Worm (Caenorhabditis elegans): Measurements from ENCODE around the gene Y59H11AR.4.
A peak's percentile ranks its signal among the peaks of the same experiment; 100 is the strongest.

The Y59H11AR.4 gene

DNA sequence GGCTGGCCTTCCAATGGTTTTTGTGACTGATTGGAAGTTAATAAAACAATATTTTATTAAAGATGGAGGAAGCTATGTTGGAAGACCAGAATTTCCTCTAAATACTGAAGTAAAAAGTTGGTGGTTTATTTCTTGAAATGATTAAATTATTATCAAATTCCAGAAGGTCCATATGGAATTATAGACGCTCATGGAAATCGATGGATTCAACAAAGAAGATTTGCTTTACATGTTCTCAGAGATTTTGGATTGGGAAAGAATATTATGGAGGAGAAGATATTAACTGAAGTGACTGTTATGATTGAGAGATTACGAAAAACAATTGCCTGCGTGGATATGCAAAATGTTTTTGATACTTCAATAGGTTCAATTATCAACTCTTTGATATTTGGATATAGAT, 14.8 kb upstream of the Y59H11AR.4 start:
- no peak for TF ChIP-seq gei-8 (GFP tag; optimal IDR thresholded peaks at IDR 0.05)
- peak in 1 of 2 experiments; percentile 91 for TF ChIP-seq unc-62 (GFP tag; optimal IDR thresholded peaks at IDR 0.05 in 1 of 2)
- TF ChIP-seq unc-62 (tag; optimal IDR thresholded peaks at IDR 0.05): no peak
- TF ChIP-seq aha-1 (tag): peak; percentile 13

DNA sequence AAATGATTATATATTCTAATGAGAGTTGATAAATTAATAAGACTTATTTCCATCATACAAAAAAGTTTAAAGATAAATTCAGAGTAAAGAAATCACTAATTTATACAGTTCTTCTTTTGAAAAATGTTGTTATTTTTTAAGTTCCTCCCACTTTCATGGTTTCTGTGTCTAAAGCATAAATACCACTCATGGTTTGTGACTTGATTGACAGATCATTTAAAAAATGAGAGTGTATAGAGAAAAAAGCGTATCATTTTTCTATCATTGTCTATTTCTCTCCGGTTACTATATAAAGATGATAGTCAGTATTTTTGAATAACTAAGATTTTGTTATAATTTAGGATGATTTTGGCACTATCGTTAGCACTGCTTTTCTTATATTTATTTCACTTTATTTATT, 14.1 kb upstream of the Y59H11AR.4 start, which contains the start of gene cyp-33E3:
Gene cyp-33E3, plus strand, starts transcription at position 316 of the 400 bp plus-strand sequence.
- no peak for TF ChIP-seq zag-1 (tag; optimal IDR thresholded peaks at IDR 0.05)
- TF ChIP-seq daf-16 (GFP tag; optimal IDR thresholded peaks at IDR 0.05): no peak
- TF ChIP-seq daf-16 (tag; optimal IDR thresholded peaks at IDR 0.05): peak; percentile 41
- TF ChIP-seq hlh-30 (tag; optimal IDR thresholded peaks at IDR 0.05; ENCODE audit: insufficient read depth): peak; percentile 18
- TF ChIP-seq skn-1 (tag; optimal IDR thresholded peaks at IDR 0.05): no peak
- TF ChIP-seq egl-27 (tag; optimal IDR thresholded peaks at IDR 0.05): no peak
- TF ChIP-seq pqm-1 (tag; optimal IDR thresholded peaks at IDR 0.05): peak; percentile 14
- TF ChIP-seq nhr-28 (tag; optimal IDR thresholded peaks at IDR 0.05): peak; percentile 90
- peak; percentile 34 for TF ChIP-seq T20F7.1 (GFP tag; optimal IDR thresholded peaks at IDR 0.05)
- TF ChIP-seq ama-1 (optimal IDR thresholded peaks at IDR 0.05): no peak
- TF ChIP-seq nhr-6 (tag; optimal IDR thresholded peaks at IDR 0.05): no peak
- peak; percentile 38 for TF ChIP-seq dve-1 (tag; optimal IDR thresholded peaks at IDR 0.05; ENCODE audit: insufficient read depth)
- TF ChIP-seq pha-4 (GFP tag; IDR thresholded peaks at IDR 0.05): no peak
- TF ChIP-seq pha-4 (tag; optimal IDR thresholded peaks at IDR 0.05): no peak
- peak; percentile 45; the same call in 1 of the 2 replicates for TF ChIP-seq dmd-6 (GFP tag; IDR thresholded peaks at IDR 0.05)
- no peak for TF ChIP-seq mxl-2 (GFP tag; conservative IDR thresholded peaks at IDR 0.05)

DNA sequence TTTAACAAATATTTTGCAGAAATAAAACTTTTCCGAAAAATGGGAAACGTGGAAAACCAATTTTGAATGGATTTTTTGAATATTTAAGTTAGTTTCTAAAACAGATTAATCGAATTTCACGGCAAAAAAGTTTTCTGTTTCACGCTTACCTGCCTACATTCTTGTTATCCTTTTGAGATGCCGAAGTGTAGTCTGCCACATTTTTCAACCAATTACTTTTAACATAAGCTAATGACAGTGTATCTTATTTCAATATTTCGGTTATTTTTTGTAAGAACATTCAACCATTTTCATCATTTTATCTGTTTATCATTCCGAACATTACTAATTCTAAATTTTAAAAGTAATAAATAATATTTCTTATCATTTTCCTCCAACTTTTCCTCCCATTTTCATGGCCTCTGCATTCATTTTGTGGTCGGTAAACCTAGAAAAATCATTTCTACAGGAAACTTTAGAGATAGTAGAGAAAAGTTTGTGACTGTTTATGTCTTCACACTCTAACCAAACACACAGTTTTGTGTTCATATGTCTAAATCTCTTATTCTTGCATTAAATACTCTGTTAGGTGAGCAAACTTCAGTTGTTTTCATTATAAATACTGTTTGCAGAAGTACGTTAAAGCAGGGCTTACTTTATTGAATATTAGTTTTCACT, 11.5 kb upstream of the Y59H11AR.4 start, which contains the start of the genes F42A9.17 and cyp-33E2:
Gene F42A9.17, minus strand, starts transcription at position 51 of the 657 bp plus-strand sequence.
Gene cyp-33E2, plus strand, starts transcription at position 449 of the 657 bp plus-strand sequence.
- TF ChIP-seq lin-15B (tag; optimal IDR thresholded peaks at IDR 0.05) (no peak), php-3 (GFP tag; IDR thresholded peaks at IDR 0.05) (peak; percentile 65; the same call in 1 of the 2 replicates), dmd-8 (GFP tag; IDR thresholded peaks at IDR 0.05) (no peak), lin-13 (GFP tag; optimal IDR thresholded peaks at IDR 0.05) (no peak), nhr-25 (tag; optimal IDR thresholded peaks at IDR 0.05; ENCODE audit: borderline replicate concordance, insufficient read depth) (no peak), pha-4 (GFP tag; IDR thresholded peaks at IDR 0.05) (no peak), pha-4 (tag; optimal IDR thresholded peaks at IDR 0.05) (peak; percentile 12), pqm-1 (tag; optimal IDR thresholded peaks at IDR 0.05) (peak; percentile 90), mxl-2 (GFP tag; conservative IDR thresholded peaks at IDR 0.05) (no peak), zfp-3 (GFP tag; conservative IDR thresholded peaks at IDR 0.05) (no peak), dmd-6 (GFP tag; IDR thresholded peaks at IDR 0.05) (no peak), nhr-41 (GFP tag; IDR thresholded peaks at IDR 0.05) (no peak), zip-2 (tag; optimal IDR thresholded peaks at IDR 0.05) (no peak), spr-1 (tag; optimal IDR thresholded peaks at IDR 0.05) (no peak), ztf-7 (tag; optimal IDR thresholded peaks at IDR 0.05) (no peak), skn-1 (tag; optimal IDR thresholded peaks at IDR 0.05) (no peak), T26A8.4 (GFP tag; IDR thresholded peaks at IDR 0.05) (no peak), dve-1 (tag; optimal IDR thresholded peaks at IDR 0.05; ENCODE audit: insufficient read depth) (peak; percentile 61), nhr-77 (tag; optimal IDR thresholded peaks at IDR 0.05) (peak; percentile 44), cey-2 (tag; optimal IDR thresholded peaks at IDR 0.05; ENCODE audit: borderline replicate concordance, insufficient read depth) (no peak), snpc-1.2 (GFP tag; IDR thresholded peaks at IDR 0.05) (no peak), zip-11 (GFP tag; IDR thresholded peaks at IDR 0.05) (no peak), lim-7 (GFP tag; IDR thresholded peaks at IDR 0.05) (no peak), zfp-2 (tag; optimal IDR thresholded peaks at IDR 0.05) (no peak), nhr-42 (GFP tag; IDR thresholded peaks at IDR 0.05) (no peak), daf-16 (GFP tag; optimal IDR thresholded peaks at IDR 0.05) (no peak), daf-16 (tag; optimal IDR thresholded peaks at IDR 0.05) (peak; percentile 88), mep-1 (tag; optimal IDR thresholded peaks at IDR 0.05) (no peak), lin-39 (tag; optimal IDR thresholded peaks at IDR 0.05) (no peak), F44E2.7 (GFP tag; IDR thresholded peaks at IDR 0.05) (no peak), nhr-102 (tag; optimal IDR thresholded peaks at IDR 0.05) (no peak), nhr-48 (tag; optimal IDR thresholded peaks at IDR 0.05) (no peak), daf-12 (tag; optimal IDR thresholded peaks at IDR 0.05) (no peak), daf-19 (GFP tag; conservative IDR thresholded peaks at IDR 0.05) (no peak), unc-39 (tag; optimal IDR thresholded peaks at IDR 0.05) (no peak), F37D6.2 (tag; optimal IDR thresholded peaks at IDR 0.05) (no peak), nhr-237 (tag; optimal IDR thresholded peaks at IDR 0.05) (no peak)

All from whole organism, L4 larva.